Worm (Caenorhabditis elegans) whole organism, midembryonic: ENCODE measurements around the gene T23E7.6.

ENCODE experiments used
- flt-1 ChIP-seq: fragments of 200-800 bp; sonication (Bioruptor generic); IDR thresholded peaks from 2 replicates; pipeline ENCODE4 v1.3.6; 2022; ENCODE audit warnings: missing genetic modification characterization, missing compliant biosample characterization
- klf-2 ChIP-seq: fragments of 200-800 bp; sonication (Bioruptor generic); conservative IDR thresholded peaks from 2 replicates; pipeline ENCODE4 v1.3.6; 2022; ENCODE audit warnings: missing genetic modification reagents, missing genetic modification characterization, missing compliant biosample characterization

ce11 chrX:17681534-17681933 is 3.1 kb downstream of the T23E7.6 start:
- TF ChIP-seq klf-2 (GFP tag; lab: Robert Waterston, UW), result no peak
- TF ChIP-seq flt-1 (GFP tag; lab: Robert Waterston, UW), result no peak
